Fruit fly (Drosophila melanogaster): ENCODE data around the gene CG17219.

CG17219 gene

DNA sequence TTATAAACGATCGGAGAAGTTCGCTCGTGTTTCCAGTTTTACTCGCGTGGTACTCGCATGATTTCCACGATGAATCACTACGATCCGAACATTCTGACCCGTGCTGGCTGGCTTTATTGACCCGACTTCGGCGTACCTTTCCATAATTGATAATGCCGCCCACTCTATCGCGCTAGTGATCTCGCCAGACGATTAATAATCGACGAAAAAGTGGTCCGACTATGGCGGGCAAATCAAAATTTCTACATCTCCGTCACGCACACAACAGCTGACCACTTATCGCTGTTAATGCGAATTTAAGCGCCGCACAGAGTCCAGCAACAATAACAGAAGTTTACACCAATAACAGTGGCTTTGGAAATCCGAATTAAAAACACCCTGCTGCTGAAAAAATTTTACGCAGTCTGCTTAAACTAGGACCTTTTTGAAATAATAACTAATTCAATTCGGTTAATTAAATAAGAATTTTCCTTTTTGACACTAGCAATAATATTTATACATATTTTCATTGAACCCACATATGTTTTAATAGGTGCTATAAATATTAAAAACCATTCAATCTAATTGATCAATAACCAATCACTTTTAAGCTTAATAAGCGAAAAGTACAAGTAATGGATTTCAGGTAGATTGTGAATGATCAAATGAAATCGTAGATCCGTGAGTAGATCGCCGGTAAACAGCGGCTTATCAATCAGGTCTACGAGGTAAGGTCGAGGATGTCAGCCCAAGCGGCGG lies 26.8 kb downstream of the CG17219 start (continued):
- TF ChIP-seq fd85E (GFP tag; optimal IDR thresholded peaks at IDR 0.05) (no peak), Hr39 (GFP tag; optimal IDR thresholded peaks at IDR 0.05) (peak; percentile 67), Gug (GFP tag; IDR thresholded peaks at IDR 0.05) (no peak), CG11762 (GFP tag; optimal IDR thresholded peaks at IDR 0.05; ENCODE audit: insufficient read depth) (peak; percentile 23), CG1621 (tag; optimal IDR thresholded peaks at IDR 0.05) (no peak), CG8119 (GFP tag; IDR thresholded peaks at IDR 0.05) (0 out of 3 replicates have a peak, but pooled peaks have one; percentile 22), achi (GFP tag; optimal IDR thresholded peaks at IDR 0.05) (peak; percentile 58), net (GFP tag; optimal IDR thresholded peaks at IDR 0.05) (peak; percentile 48), Met (GFP tag; optimal IDR thresholded peaks at IDR 0.05) (peak; percentile 75), Eip78C (GFP tag) (peak; percentile 94), salr (GFP tag; optimal IDR thresholded peaks at IDR 0.05) (peak in 1 of 2 experiments; percentile 73), CG6276 (GFP tag; optimal IDR thresholded peaks at IDR 0.05) (peak; percentile 64), CG11902 (GFP tag; optimal IDR thresholded peaks at IDR 0.05) (peak; percentile 46), CG6163 (GFP tag; IDR thresholded peaks at IDR 0.05) (no peak), CG6808 (GFP tag; optimal IDR thresholded peaks at IDR 0.05) (peak; percentile 53), fkh (GFP tag; optimal IDR thresholded peaks at IDR 0.05) (no peak), Ets96B (tag; optimal IDR thresholded peaks at IDR 0.05) (peak; percentile 16)

DNA sequence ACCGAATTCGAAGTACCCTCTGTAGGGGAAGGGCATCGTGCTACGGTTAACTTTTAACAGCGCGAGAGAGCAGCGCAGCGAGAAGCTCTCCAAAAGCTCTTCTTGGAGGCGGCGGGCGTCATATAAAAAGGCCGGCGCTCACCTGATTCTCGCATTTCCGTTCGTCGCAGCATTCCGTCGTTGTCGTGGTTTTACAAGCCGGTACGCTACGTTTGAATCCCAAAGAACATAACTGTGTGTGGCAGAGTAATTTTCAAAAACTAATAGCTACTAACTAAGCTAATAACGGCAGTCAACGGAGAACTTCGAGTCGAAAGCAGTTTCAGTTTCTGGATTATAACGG lies 27.4 kb downstream of the CG17219 start, which contains the start of gene FASN1:
Gene FASN1 (plus strand): TSS at position 151 of the 343 bp plus-strand sequence.
- TF ChIP-seq CG15336 (GFP tag; IDR thresholded peaks at IDR 0.05), result 0 out of 2 replicates have a peak, but pooled peaks have one; percentile 20
- no peak for TF ChIP-seq cyc (GFP tag; optimal IDR thresholded peaks at IDR 0.05)
- TF ChIP-seq CG3919 (GFP tag; optimal IDR thresholded peaks at IDR 0.05), result peak; percentile 12
- no peak for TF ChIP-seq spab (GFP tag; optimal IDR thresholded peaks at IDR 0.05)
- TF ChIP-seq svp (GFP tag), result no peak
- TF ChIP-seq eg (GFP tag; IDR thresholded peaks at IDR 0.05), result peak; percentile 42; the same call in 1 of the 3 replicates
- TF ChIP-seq ss (GFP tag; optimal IDR thresholded peaks at IDR 0.05), result peak in 1 of 2 experiments; percentile 28
- no peak for TF ChIP-seq pdm3 (GFP tag; optimal IDR thresholded peaks at IDR 0.05)
- TF ChIP-seq CG6854 (GFP tag; optimal IDR thresholded peaks at IDR 0.05), result peak; percentile 15
- TF ChIP-seq CG6163 (GFP tag; IDR thresholded peaks at IDR 0.05), result peak; percentile 28; the same call in 1 of the 3 replicates
- no peak for TF ChIP-seq fkh (GFP tag; optimal IDR thresholded peaks at IDR 0.05)

DNA sequence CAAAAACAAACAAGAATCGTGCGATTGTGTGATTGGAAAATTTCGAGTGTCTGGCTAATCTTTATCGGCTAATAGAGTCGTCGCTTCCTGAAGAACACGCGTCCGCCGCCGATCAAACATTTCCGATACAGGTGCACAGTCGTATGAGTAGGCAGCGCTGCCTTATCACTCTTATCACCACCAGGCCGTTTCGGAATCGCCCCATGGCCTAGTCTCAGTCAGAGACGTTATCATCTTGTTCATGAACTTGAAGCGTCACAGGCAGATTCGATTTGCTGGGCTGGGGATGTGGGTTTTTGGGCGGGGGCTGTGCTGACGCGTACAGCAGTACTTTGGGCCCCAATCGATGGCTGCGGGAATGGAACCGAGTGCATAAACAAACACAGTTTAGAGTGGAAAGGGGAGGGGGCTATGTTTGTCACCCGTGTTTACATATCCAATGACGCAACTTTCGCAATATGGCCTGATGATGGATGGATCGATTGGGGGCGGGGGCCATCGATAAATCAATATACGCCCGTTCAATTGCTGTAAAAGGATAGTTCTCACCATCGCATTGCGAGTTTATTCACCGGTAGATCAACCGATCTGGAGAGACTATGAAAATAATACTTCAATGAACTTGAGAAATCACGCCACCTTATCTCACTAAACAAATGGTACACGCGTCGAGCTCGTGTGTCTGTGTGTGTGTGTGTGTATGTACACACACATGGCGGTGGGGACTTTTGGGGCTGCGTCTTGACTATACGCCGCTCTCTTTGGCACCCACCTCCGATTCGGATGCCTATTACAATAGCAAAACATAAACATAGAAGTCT lies 29.1 kb downstream of the CG17219 start:
- no peak for TF ChIP-seq CG4318 (GFP tag; optimal IDR thresholded peaks at IDR 0.05)
- no peak for TF ChIP-seq Eip75B (GFP tag; optimal IDR thresholded peaks at IDR 0.05)
- no peak for TF ChIP-seq CG15336 (GFP tag; IDR thresholded peaks at IDR 0.05)
- no peak for TF ChIP-seq CG3032 (tag; optimal IDR thresholded peaks at IDR 0.05)
- TF ChIP-seq Eip78C (GFP tag), result peak; percentile 52
- no peak for TF ChIP-seq Hr38 (GFP tag; optimal IDR thresholded peaks at IDR 0.05)
- no peak for TF ChIP-seq CG8319 (GFP tag; optimal IDR thresholded peaks at IDR 0.05)
- peak; percentile 82 for TF ChIP-seq fkh (GFP tag; optimal IDR thresholded peaks at IDR 0.05)
- TF ChIP-seq svp (GFP tag), result peak; percentile 94
- peak; percentile 12 for TF ChIP-seq CG6792 (GFP tag; optimal IDR thresholded peaks at IDR 0.05)
- no peak for TF ChIP-seq CG11762 (GFP tag; optimal IDR thresholded peaks at IDR 0.05; ENCODE audit: insufficient read depth)
- no peak for TF ChIP-seq CG8119 (GFP tag; IDR thresholded peaks at IDR 0.05)
- TF ChIP-seq Ets96B (tag; optimal IDR thresholded peaks at IDR 0.05), result no peak
- TF ChIP-seq vri (GFP tag; optimal IDR thresholded peaks at IDR 0.05), result peak; percentile 56
- no peak for TF ChIP-seq OdsH (GFP tag; optimal IDR thresholded peaks at IDR 0.05)
- TF ChIP-seq CG6808 (GFP tag; optimal IDR thresholded peaks at IDR 0.05), result no peak
